Fruit fly (Drosophila melanogaster): ENCODE results near the gene CG31668.

The CG31668 gene

DNA sequence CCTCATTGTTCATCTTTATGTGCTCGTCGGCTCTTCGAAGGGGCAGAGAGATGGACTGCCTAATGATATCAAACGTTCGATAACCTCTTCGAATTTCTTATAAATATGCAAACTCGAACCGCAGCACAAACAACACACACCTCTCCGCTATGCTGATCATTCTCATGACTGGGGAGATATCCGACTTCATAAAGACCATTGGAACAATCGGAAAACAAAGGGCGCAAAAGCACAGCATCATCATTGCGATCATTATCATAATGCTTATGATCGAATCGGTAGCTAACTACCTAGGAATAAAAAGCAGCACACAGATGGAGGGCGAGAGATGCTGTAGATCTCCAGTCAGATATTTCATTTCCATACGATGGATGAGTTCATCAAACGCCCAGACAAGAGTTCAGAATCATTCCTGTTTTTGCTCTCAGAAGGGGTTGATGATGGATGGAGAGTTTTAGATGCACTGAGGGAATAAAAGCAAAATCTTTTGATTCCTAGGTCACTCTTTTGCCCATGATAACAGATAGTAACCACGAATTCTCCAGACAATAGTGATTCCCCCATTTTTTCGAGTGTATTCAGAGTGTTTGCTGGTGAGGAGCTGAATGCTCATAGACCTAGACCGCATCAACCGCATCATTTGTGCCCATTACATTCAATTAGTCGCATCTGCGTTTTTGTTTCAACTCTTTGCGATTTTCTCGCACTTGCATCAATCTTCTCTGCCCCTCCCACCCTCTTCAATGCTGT, 38.8 kb downstream of the CG31668 start:
- TF ChIP-seq hb (GFP tag; IDR thresholded peaks at IDR 0.05; ENCODE audit: partially characterized antibody) = no peak
- TF ChIP-seq en (GFP tag; optimal IDR thresholded peaks at IDR 0.05) = no peak
- TF ChIP-seq Xrp1 (GFP tag; IDR thresholded peaks at IDR 0.05) = peak; percentile 14; the same call in 1 of the 2 replicates
- peak; percentile 2 for TF ChIP-seq gem (tag; optimal IDR thresholded peaks at IDR 0.05)
- TF ChIP-seq pita (GFP tag; optimal IDR thresholded peaks at IDR 0.05) = no peak
- TF ChIP-seq CG31224 (GFP tag; IDR thresholded peaks at IDR 0.05) = no peak
- no peak for TF ChIP-seq Dfd (GFP tag; optimal IDR thresholded peaks at IDR 0.05)
- peak; percentile 43 for TF ChIP-seq CG1603 (tag; optimal IDR thresholded peaks at IDR 0.05)
- no peak for TF ChIP-seq caup (GFP tag; optimal IDR thresholded peaks at IDR 0.05; ENCODE audit: severe bottlenecking)
- TF ChIP-seq knrl (GFP tag; IDR thresholded peaks at IDR 0.05; ENCODE audit: partially characterized antibody) = no peak
- no peak for TF ChIP-seq toy (GFP tag; IDR thresholded peaks at IDR 0.05)
- peak; percentile 82; the same call in 2 of the 4 replicates for TF ChIP-seq chinmo (GFP tag; IDR thresholded peaks at IDR 0.05; ENCODE audit: partially characterized antibody)
- TF ChIP-seq tap (tag; optimal IDR thresholded peaks at IDR 0.05) = no peak
- peak; percentile 66 for TF ChIP-seq CG12769 (tag; optimal IDR thresholded peaks at IDR 0.05)
- TF ChIP-seq Atf-2 (GFP tag; optimal IDR thresholded peaks at IDR 0.05) = no peak
- TF ChIP-seq row (GFP tag; IDR thresholded peaks at IDR 0.05) = peak; percentile 24; the same call in 1 of the 3 replicates
- peak; percentile 6 for TF ChIP-seq pros (GFP tag; optimal IDR thresholded peaks at IDR 0.05)
- TF ChIP-seq Ssrp (tag; optimal IDR thresholded peaks at IDR 0.05) = no peak
- TF ChIP-seq CG8281 (tag; optimal IDR thresholded peaks at IDR 0.05) = no peak
- peak; percentile 27 for TF ChIP-seq unpg (GFP tag; optimal IDR thresholded peaks at IDR 0.05)
- TF ChIP-seq CG17361 (GFP tag; IDR thresholded peaks at IDR 0.05) = 0 out of 3 replicates have a peak, but pooled peaks have one; percentile 17
- TF ChIP-seq E2f2 (GFP tag; IDR thresholded peaks at IDR 0.05) = no peak
- no peak for TF ChIP-seq CG7357 (GFP tag; IDR thresholded peaks at IDR 0.05)
- peak; percentile 13 for TF ChIP-seq CG2712 (tag; optimal IDR thresholded peaks at IDR 0.05)
- peak; percentile 51 for TF ChIP-seq Med (GFP tag)
- no peak for TF ChIP-seq CG3726 (GFP tag; IDR thresholded peaks at IDR 0.05)
- peak in 1 of 2 experiments; percentile 14 for TF ChIP-seq bsh (GFP tag; optimal IDR thresholded peaks at IDR 0.05)
- 0 out of 2 replicates have a peak, but pooled peaks have one; percentile 47 for TF ChIP-seq Drgx (GFP tag; IDR thresholded peaks at IDR 0.05)
- peak; percentile 6 for TF ChIP-seq phol (tag; optimal IDR thresholded peaks at IDR 0.05)
- peak; percentile 84 for TF ChIP-seq zf30C (GFP tag; optimal IDR thresholded peaks at IDR 0.05)
- TF ChIP-seq ranshi (GFP tag; IDR thresholded peaks at IDR 0.05) = 0 out of 2 replicates have a peak, but pooled peaks have one; percentile 5
- peak; percentile 12 for TF ChIP-seq D19A (tag; optimal IDR thresholded peaks at IDR 0.05)
- TF ChIP-seq CG2199 (GFP tag; IDR thresholded peaks at IDR 0.05) = peak; percentile 72; the same call in 1 of the 3 replicates
- no peak for TF ChIP-seq ara (GFP tag; IDR thresholded peaks at IDR 0.05)
- TF ChIP-seq CG8388 (GFP tag; optimal IDR thresholded peaks at IDR 0.05) = no peak
- no peak for TF ChIP-seq CTCF (GFP tag; optimal IDR thresholded peaks at IDR 0.05)
- no peak for TF ChIP-seq CG4617 (GFP tag; optimal IDR thresholded peaks at IDR 0.05; ENCODE audit: borderline replicate concordance)
- peak; percentile 53; the same call in 1 of the 2 replicates for TF ChIP-seq vvl (GFP tag; IDR thresholded peaks at IDR 0.05)
- TF ChIP-seq Kr (GFP tag; optimal IDR thresholded peaks at IDR 0.05) = peak; percentile 39
- TF ChIP-seq Meics (GFP tag; optimal IDR thresholded peaks at IDR 0.05) = no peak
- TF ChIP-seq CG4424 (GFP tag; optimal IDR thresholded peaks at IDR 0.05) = no peak
- TF ChIP-seq abd-A (tag; optimal IDR thresholded peaks at IDR 0.05) = peak; percentile 82
- TF ChIP-seq dmrt11E (tag; optimal IDR thresholded peaks at IDR 0.05) = peak; percentile 17
- no peak for TF ChIP-seq CG5245 (GFP tag; optimal IDR thresholded peaks at IDR 0.05)
- no peak for TF ChIP-seq CG33213 (GFP tag; optimal IDR thresholded peaks at IDR 0.05)
- no peak for TF ChIP-seq CG34224 (GFP tag; IDR thresholded peaks at IDR 0.05; ENCODE audit: partially characterized antibody)
- TF ChIP-seq ash1 (GFP tag; optimal IDR thresholded peaks at IDR 0.05) = no peak
- TF ChIP-seq Blimp-1 (GFP tag; optimal IDR thresholded peaks at IDR 0.05) = peak; percentile 16
- TF ChIP-seq Awh (GFP tag; IDR thresholded peaks at IDR 0.05) = 0 out of 2 replicates have a peak, but pooled peaks have one; percentile 41
